Worm (Caenorhabditis elegans): ENCODE data around the gene nhr-177.

DNA sequence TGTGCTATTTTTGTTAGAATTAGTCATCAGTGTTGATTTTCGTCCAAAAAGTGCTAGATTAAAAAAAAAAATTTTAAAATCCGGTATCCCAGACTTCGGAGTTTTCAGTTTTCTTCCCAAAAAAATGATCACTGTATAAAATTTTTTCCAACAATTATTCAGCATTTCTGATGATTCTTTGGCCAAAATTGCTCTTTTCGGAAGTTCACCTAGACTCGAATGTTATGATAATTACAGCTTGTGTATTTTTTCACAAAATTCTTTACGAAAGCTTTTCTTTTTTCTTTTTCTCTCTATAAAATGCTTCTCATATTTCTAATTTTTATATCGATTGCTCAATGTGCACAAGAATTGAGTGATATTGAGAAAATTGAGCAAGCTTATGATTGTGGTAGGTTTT, 21.7 kb downstream of the nhr-177 start, which contains the start of gene irld-17:
- TF ChIP-seq ama-1 (optimal IDR thresholded peaks at IDR 0.05), result no peak
- TF ChIP-seq sea-1 (GFP tag; conservative IDR thresholded peaks at IDR 0.05), result no peak
- TF ChIP-seq B0310.2 (tag; optimal IDR thresholded peaks at IDR 0.05), result no peak
- no peak for TF ChIP-seq tbx-11 (GFP tag; IDR thresholded peaks at IDR 0.05)
- no peak for TF ChIP-seq hnd-1 (tag; optimal IDR thresholded peaks at IDR 0.05)
- no peak for TF ChIP-seq flt-1 (GFP tag; IDR thresholded peaks at IDR 0.05)
- no peak for TF ChIP-seq aly-1 (tag; optimal IDR thresholded peaks at IDR 0.05)
- TF ChIP-seq tra-4 (tag; optimal IDR thresholded peaks at IDR 0.05), result no peak
- TF ChIP-seq scrt-1 (GFP tag; IDR thresholded peaks at IDR 0.05), result no peak
- no peak for TF ChIP-seq ets-7 (tag; optimal IDR thresholded peaks at IDR 0.05)
